Fruit fly (Drosophila melanogaster) whole organism, embryonic: ENCODE measurements around the gene RpLP1.

ENCODE experiments used
- Adf1 ChIP-seq: fragments of 200-800 bp; sonication (Bioruptor generic); IDR thresholded peaks from 2 replicates; pipeline ENCODE4 v1.3.6; 2022; ENCODE audit warnings: missing biosample characterization, missing genetic modification characterization
- CG11504 ChIP-seq: fragments of 200-800 bp; sonication (Bioruptor generic); optimal IDR thresholded peaks from 3 replicates; lab custom pipeline; 2019; ENCODE audit warnings: missing biosample characterization, mild to moderate bottlenecking, missing genetic modification characterization, moderate library complexity
- CG12104 ChIP-seq: fragments of 200-800 bp; sonication (Bioruptor generic); optimal IDR thresholded peaks from 3 replicates; lab custom pipeline; 2016; ENCODE audit warnings: missing biosample characterization, missing genetic modification characterization
- CG12769 ChIP-seq: fragments of 200-800 bp; sonication (Bioruptor generic); optimal IDR thresholded peaks from 2 replicates; lab custom pipeline; 2019; ENCODE audit warnings: missing biosample characterization, mild to moderate bottlenecking, missing genetic modification characterization, moderate library complexity
- CG13775 ChIP-seq: fragments of 200-800 bp; sonication (Bioruptor generic); optimal IDR thresholded peaks from 3 replicates; lab custom pipeline; 2017; ENCODE audit warnings: missing biosample characterization, mild to moderate bottlenecking, missing genetic modification characterization
- CG14667 ChIP-seq: fragments of 200-800 bp; sonication (Bioruptor generic); IDR thresholded peaks from 2 replicates; pipeline ENCODE4 v1.3.6; 2022; ENCODE audit warnings: missing biosample characterization, missing genetic modification characterization
- CG17568 ChIP-seq: fragments of 200-800 bp; sonication (Bioruptor generic); optimal IDR thresholded peaks from 2 replicates; lab custom pipeline; 2018; ENCODE audit warnings: missing biosample characterization, mild to moderate bottlenecking, missing genetic modification characterization, moderate library complexity
- CG17912 ChIP-seq: fragments of 200-800 bp; sonication (Bioruptor generic); optimal IDR thresholded peaks from 2 replicates; lab custom pipeline; 2018; ENCODE audit warnings: missing biosample characterization, mild to moderate bottlenecking, missing genetic modification characterization
- CG2116 ChIP-seq: fragments of 200-800 bp; sonication (Bioruptor generic); optimal IDR thresholded peaks from 3 replicates; lab custom pipeline; 2018; ENCODE audit warnings: missing biosample characterization, mild to moderate bottlenecking, missing genetic modification characterization
- CG2199 ChIP-seq: fragments of 200-800 bp; sonication (Bioruptor generic); IDR thresholded peaks from 3 replicates; pipeline ENCODE4 v1.3.6; 2022; ENCODE audit warnings: missing biosample characterization, missing genetic modification characterization
- CG2712 ChIP-seq: fragments of 200-800 bp; optimal IDR thresholded peaks from 3 replicates; lab custom pipeline; 2019; ENCODE audit warnings: missing biosample characterization, mild to moderate bottlenecking, missing genetic modification characterization, moderate library complexity
- CG30431 ChIP-seq: fragments of 200-800 bp; sonication (Bioruptor generic); optimal IDR thresholded peaks from 2 replicates; lab custom pipeline; 2017; ENCODE audit warnings: missing biosample characterization, missing genetic modification characterization
- CG31224 ChIP-seq: fragments of 200-800 bp; sonication (Bioruptor generic); IDR thresholded peaks from 2 replicates; pipeline ENCODE4 v1.3.6; 2022; ENCODE audit warnings: missing biosample characterization, missing genetic modification characterization
- CG32772 ChIP-seq: fragments of 200-800 bp; sonication (Bioruptor generic); IDR thresholded peaks from 2 replicates; pipeline ENCODE4 v1.3.6; 2022; ENCODE audit warnings: missing biosample characterization, missing genetic modification characterization
- CG42726 ChIP-seq: fragments of 200-800 bp; sonication (Bioruptor generic); IDR thresholded peaks from 2 replicates; pipeline ENCODE4 v1.3.6; 2022; ENCODE audit warnings: missing biosample characterization, missing genetic modification characterization; ENCODE audit not compliant: partially characterized antibody
- CG6683 ChIP-seq: fragments of 200-800 bp; sonication (Bioruptor generic); optimal IDR thresholded peaks from 2 replicates; lab custom pipeline; 2017; ENCODE audit warnings: missing biosample characterization, mild to moderate bottlenecking, missing genetic modification characterization, missing genetic modification reagents
- CG7987 ChIP-seq: fragments of 200-800 bp; sonication (Bioruptor generic); optimal IDR thresholded peaks from 2 replicates; lab custom pipeline; 2018; ENCODE audit warnings: missing biosample characterization, mild to moderate bottlenecking, missing genetic modification characterization, moderate library complexity
- CG8290 ChIP-seq, 3 experiments: fragments of 200-800 bp; sonication (Bioruptor generic); optimal IDR thresholded peaks; 2 replicates each; lab custom pipeline; 2016 to 2019; ENCODE audit warnings: missing biosample characterization in 3 of 3, missing genetic modification characterization in 3 of 3, mild to moderate bottlenecking in 2 of 3, moderate library complexity in 1 of 3
- CoRest ChIP-seq: fragments of 200-800 bp; sonication (Bioruptor generic); optimal IDR thresholded peaks from 3 replicates; lab custom pipeline; 2018; ENCODE audit warnings: missing biosample characterization, mild to moderate bottlenecking, missing genetic modification characterization, moderate library complexity
- Dfd ChIP-seq, 2 experiments: fragments of >200 bp; optimal IDR thresholded peaks; 2 replicates each; lab custom pipeline; 2017; ENCODE audit warnings: missing biosample characterization in 2 of 2, missing genetic modification characterization in 2 of 2
- Jarid2 ChIP-seq: fragments of 200-800 bp; sonication (Bioruptor generic); optimal IDR thresholded peaks from 3 replicates; lab custom pipeline; 2017; ENCODE audit warnings: mild to moderate bottlenecking, missing biosample characterization, missing genetic modification reagents, missing genetic modification characterization
- Lim3 ChIP-seq: fragments of 200-800 bp; sonication (Bioruptor generic); IDR thresholded peaks from 2 replicates; pipeline ENCODE4 v1.3.6; 2022; ENCODE audit warnings: missing biosample characterization, missing genetic modification characterization
- Myb ChIP-seq: fragments of 200-800 bp; sonication (Bioruptor generic); optimal IDR thresholded peaks from 2 replicates; lab custom pipeline; 2016; ENCODE audit warnings: missing biosample characterization, missing genetic modification characterization
- Neu2 ChIP-seq: fragments of 200-800 bp; sonication (Bioruptor generic); optimal IDR thresholded peaks from 3 replicates; lab custom pipeline; 2016; ENCODE audit warnings: missing biosample characterization, missing genetic modification characterization, borderline replicate concordance
- Taf1 ChIP-seq: fragments of 200-800 bp; sonication (Bioruptor generic); IDR thresholded peaks from 2 replicates; pipeline ENCODE4 v1.3.6; 2022; ENCODE audit warnings: missing biosample characterization, missing genetic modification characterization
- bbx ChIP-seq: fragments of 200-800 bp; sonication (Bioruptor generic); IDR thresholded peaks from 2 replicates; pipeline ENCODE4 v1.3.6; 2022; ENCODE audit warnings: missing biosample characterization, missing genetic modification characterization; ENCODE audit not compliant: partially characterized antibody
- chinmo ChIP-seq: fragments of 200-800 bp; sonication (Bioruptor generic); IDR thresholded peaks from 4 replicates; pipeline ENCODE4 v1.3.6; 2022; ENCODE audit warnings: missing biosample characterization, missing genetic modification characterization; ENCODE audit not compliant: partially characterized antibody
- chm ChIP-seq: fragments of 200-800 bp; sonication (Bioruptor generic); IDR thresholded peaks from 2 replicates; pipeline ENCODE4 v1.3.6; 2022; ENCODE audit warnings: missing biosample characterization, missing genetic modification characterization
- cwo ChIP-seq: fragments of 200-800 bp; sonication (Bioruptor generic); optimal IDR thresholded peaks from 3 replicates; lab custom pipeline; 2017; ENCODE audit warnings: missing biosample characterization, missing genetic modification characterization, mild to moderate bottlenecking, moderate library complexity, missing genetic modification reagents
- dysf ChIP-seq: fragments of 200-800 bp; sonication (Bioruptor generic); IDR thresholded peaks from 3 replicates; pipeline ENCODE4 v1.3.6; 2022; ENCODE audit warnings: missing biosample characterization, missing genetic modification characterization
- exex ChIP-seq: fragments of 200-800 bp; sonication (Bioruptor generic); optimal IDR thresholded peaks from 4 replicates; lab custom pipeline; 2018; ENCODE audit warnings: missing biosample characterization, mild to moderate bottlenecking, missing genetic modification characterization, moderate library complexity
- ftz-f1 ChIP-seq: fragments of 200-800 bp; sonication (Bioruptor generic); optimal IDR thresholded peaks from 2 replicates; lab custom pipeline; 2016; ENCODE audit warnings: missing biosample characterization, missing genetic modification characterization
- fu2 ChIP-seq: fragments of 200-800 bp; sonication (Bioruptor generic); optimal IDR thresholded peaks from 2 replicates; lab custom pipeline; 2016; ENCODE audit warnings: missing biosample characterization, missing genetic modification characterization
- grn ChIP-seq: fragments of 200-800 bp; sonication (Bioruptor generic); optimal IDR thresholded peaks from 3 replicates; lab custom pipeline; 2017; ENCODE audit warnings: missing biosample characterization, missing genetic modification characterization
- gsb-n ChIP-seq: fragments of 200-800 bp; sonication (Bioruptor generic); optimal IDR thresholded peaks from 3 replicates; lab custom pipeline; 2018; ENCODE audit warnings: missing biosample characterization, mild to moderate bottlenecking, missing genetic modification characterization
- klu ChIP-seq: fragments of 200-800 bp; sonication (Bioruptor generic); IDR thresholded peaks from 2 replicates; pipeline ENCODE4 v1.3.6; 2022; ENCODE audit warnings: missing biosample characterization, missing genetic modification characterization
- mirr ChIP-seq: fragments of 200-800 bp; sonication (Bioruptor generic); optimal IDR thresholded peaks from 3 replicates; lab custom pipeline; 2018; ENCODE audit warnings: missing biosample characterization, mild to moderate bottlenecking, missing genetic modification characterization
- oc ChIP-seq: fragments of 200-800 bp; sonication (Bioruptor generic); optimal IDR thresholded peaks from 2 replicates; lab custom pipeline; 2018; ENCODE audit warnings: missing biosample characterization, mild to moderate bottlenecking, missing genetic modification characterization, moderate library complexity
- onecut ChIP-seq: fragments of 200-800 bp; sonication (Bioruptor generic); IDR thresholded peaks from 2 replicates; pipeline ENCODE4 v1.3.6; 2022; ENCODE audit warnings: missing biosample characterization, missing genetic modification characterization
- phol ChIP-seq: fragments of 200-800 bp; sonication (Bioruptor generic); optimal IDR thresholded peaks from 3 replicates; lab custom pipeline; 2018; ENCODE audit warnings: missing biosample characterization, mild to moderate bottlenecking, missing genetic modification characterization, moderate library complexity
- row ChIP-seq: fragments of 200-800 bp; sonication (Bioruptor generic); IDR thresholded peaks from 3 replicates; pipeline ENCODE4 v1.3.6; 2022; ENCODE audit warnings: missing biosample characterization, missing genetic modification characterization
- run ChIP-seq: fragments of 200-800 bp; sonication (Bioruptor generic); optimal IDR thresholded peaks from 3 replicates; lab custom pipeline; 2018; ENCODE audit warnings: missing biosample characterization, mild to moderate bottlenecking, missing genetic modification characterization
- sd ChIP-seq: fragments of 200-800 bp; sonication (Bioruptor generic); optimal IDR thresholded peaks from 3 replicates; lab custom pipeline; 2018; ENCODE audit warnings: missing biosample characterization, mild to moderate bottlenecking, missing genetic modification characterization, moderate library complexity
- sug ChIP-seq: fragments of 200-800 bp; optimal IDR thresholded peaks from 2 replicates; lab custom pipeline; 2019; ENCODE audit warnings: missing biosample characterization, mild to moderate bottlenecking, missing genetic modification characterization, moderate library complexity
- tio ChIP-seq: fragments of 200-800 bp; sonication (Bioruptor generic); optimal IDR thresholded peaks from 2 replicates; lab custom pipeline; 2017; ENCODE audit warnings: missing biosample characterization, missing genetic modification characterization, inconsistent platforms
- vnd ChIP-seq: fragments of 200-800 bp; sonication (Bioruptor generic); IDR thresholded peaks from 3 replicates; pipeline ENCODE4 v1.3.6; 2022; ENCODE audit warnings: missing biosample characterization, missing genetic modification characterization; ENCODE audit not compliant: partially characterized antibody
- vvl ChIP-seq: fragments of 200-800 bp; sonication (Bioruptor generic); IDR thresholded peaks from 2 replicates; pipeline ENCODE4 v1.3.6; 2022; ENCODE audit warnings: missing biosample characterization, missing genetic modification characterization
- z ChIP-seq: fragments of 200-800 bp; sonication (Bioruptor generic); IDR thresholded peaks from 3 replicates; pipeline ENCODE4 v1.3.6; 2022; ENCODE audit warnings: missing biosample characterization, missing genetic modification characterization

RpLP1 gene

DNA sequence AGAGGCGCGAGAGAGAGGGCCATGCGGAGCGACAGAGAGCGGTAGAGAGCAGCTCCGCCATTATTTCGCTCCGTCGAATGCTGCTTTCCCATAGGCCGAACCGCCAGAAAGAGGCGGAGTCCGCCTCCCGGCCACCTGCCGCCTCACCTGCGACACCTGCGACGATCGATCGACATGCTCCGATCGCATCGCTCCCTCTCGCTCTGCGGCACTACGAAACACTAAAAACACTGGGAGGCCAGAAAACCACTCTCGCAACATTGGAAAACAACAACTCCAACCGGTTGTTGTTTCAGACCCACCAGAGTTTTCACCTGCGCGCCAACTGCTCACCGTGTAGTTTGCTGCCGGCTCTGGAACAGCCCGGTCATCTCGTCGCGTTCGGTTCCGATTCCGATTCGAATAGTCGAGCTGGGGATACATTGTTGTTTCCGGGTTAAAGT, 42.0 kb upstream of the RpLP1 start, which contains the start of gene al (continued):
- TF ChIP-seq CoRest (peak; percentile 39), CG17912 (GFP tag; lab: Kevin White, UChicago) (no peak), ftz-f1 (GFP tag; lab: Kevin White, UChicago) (peak; percentile 1), fu2 (GFP tag; lab: Kevin White, UChicago) (no peak), CG11504 (tag; lab: Kevin White, UChicago) (peak; percentile 34), onecut (GFP tag; lab: Robert Waterston, UW) (peak; percentile 82), sd (peak; percentile 13), vvl (GFP tag; lab: Robert Waterston, UW) (peak; percentile 49), row (GFP tag; lab: Robert Waterston, UW) (0 out of 3 replicates have a peak, but pooled peaks have one; percentile 14), Jarid2 (peak; percentile 69), CG12769 (tag; lab: Kevin White, UChicago) (peak; percentile 37), CG14667 (GFP tag; lab: Robert Waterston, UW) (no peak), oc (tag; lab: Kevin White, UChicago) (peak; percentile 18), mirr (GFP tag; lab: Kevin White, UChicago) (peak; percentile 10), Adf1 (GFP tag; lab: Robert Waterston, UW) (peak; percentile 35; the same call in 1 of the 2 replicates), CG31224 (GFP tag; lab: Robert Waterston, UW) (peak; percentile 94), chinmo (GFP tag; lab: Robert Waterston, UW) (peak; percentile 76; the same call in 1 of the 4 replicates), CG32772 (GFP tag; lab: Robert Waterston, UW) (no peak), bbx (GFP tag; lab: Robert Waterston, UW) (no peak), CG12104 (GFP tag; lab: Kevin White, UChicago) (no peak), CG8290 (GFP tag; optimal IDR thresholded peaks at IDR 0.05; lab: Kevin White, UChicago) (no peak), CG8290 (tag; optimal IDR thresholded peaks at IDR 0.05; lab: Kevin White, UChicago) (no peak), CG42726 (0 out of 2 replicates have a peak, but pooled peaks have one; percentile 12)
- TF ChIP-seq, all 482 proteins: peak for 53

DNA sequence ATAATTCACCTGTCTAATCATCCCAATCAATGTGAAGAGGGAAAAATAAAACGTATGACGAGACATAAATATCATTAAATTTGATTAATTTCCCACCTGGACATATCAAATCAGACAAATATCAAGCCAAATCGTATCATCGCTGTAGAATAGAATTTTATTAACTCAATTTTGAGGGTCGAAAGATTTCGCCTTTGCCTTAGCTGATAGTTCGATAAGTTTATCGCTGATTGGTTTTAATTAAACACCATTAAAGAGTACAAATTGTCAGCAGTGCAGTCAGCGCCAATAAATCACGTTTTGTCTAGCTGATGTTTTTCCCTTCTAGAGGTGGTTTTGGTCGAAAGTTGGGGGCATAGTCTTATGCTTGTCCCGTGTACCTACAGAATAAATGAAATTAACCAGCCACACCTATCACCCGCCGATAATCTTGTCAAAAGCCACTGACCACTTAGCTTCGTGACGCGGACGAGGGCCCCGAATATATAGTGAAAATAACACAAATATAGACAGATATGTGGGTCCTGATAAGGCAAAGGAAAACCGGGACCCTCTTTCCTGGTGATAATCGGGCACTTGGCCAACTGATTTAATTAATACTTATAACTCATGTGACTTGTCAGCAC, 40.8 kb upstream of the RpLP1 start:
- TF ChIP-seq CG2199 (GFP tag; lab: Robert Waterston, UW) (no peak), exex (peak; percentile 90), klu (no peak), cwo (GFP tag; lab: Kevin White, UChicago) (peak; percentile 34), Taf1 (GFP tag; lab: Robert Waterston, UW) (no peak), sug (tag; lab: Kevin White, UChicago) (peak; percentile 23), CG17568 (GFP tag; lab: Kevin White, UChicago) (no peak), grn (peak; percentile 94), CG13775 (GFP tag; lab: Kevin White, UChicago) (no peak), CG7987 (GFP tag; lab: Kevin White, UChicago) (peak; percentile 7), mirr (GFP tag; lab: Kevin White, UChicago) (peak; percentile 61), chm (no peak), CG30431 (GFP tag; lab: Kevin White, UChicago) (no peak), run (no peak), CG8290 (GFP tag; optimal IDR thresholded peaks at IDR 0.05; lab: Kevin White, UChicago) (no peak), CG8290 (tag; optimal IDR thresholded peaks at IDR 0.05; lab: Kevin White, UChicago) (no peak), tio (GFP tag; lab: Kevin White, UChicago) (no peak)

DNA sequence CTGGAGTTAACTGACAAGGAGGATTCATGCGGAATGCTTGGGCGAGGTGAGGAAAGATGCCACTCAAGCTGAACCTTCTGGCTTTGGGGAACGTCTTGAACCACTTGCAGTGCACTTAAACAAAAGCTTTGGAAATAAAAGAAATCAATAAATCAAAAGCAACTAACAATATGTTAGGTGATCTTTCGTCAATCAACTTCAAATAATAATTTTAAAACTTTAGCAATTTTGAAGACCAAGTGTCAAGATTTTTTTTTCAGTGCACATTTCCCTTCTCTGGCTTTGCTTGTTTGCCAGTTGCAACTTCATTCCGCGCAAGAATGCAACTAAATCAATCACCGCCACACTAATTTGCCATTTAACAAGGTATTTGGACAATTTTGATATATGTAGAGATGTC, 36.9 kb upstream of the RpLP1 start:
- no peak for TF ChIP-seq z (GFP tag; lab: Robert Waterston, UW)
- TF ChIP-seq CG6683 = no peak
- TF ChIP-seq gsb-n = no peak
- no peak for TF ChIP-seq Lim3
- peak; percentile 44 for TF ChIP-seq CG2712 (tag; lab: Kevin White, UChicago)
- TF ChIP-seq dysf (GFP tag; lab: Robert Waterston, UW) = peak; percentile 33; the same call in 1 of the 3 replicates
- peak; percentile 41 for TF ChIP-seq phol
- TF ChIP-seq vnd (GFP tag; lab: Robert Waterston, UW) = no peak
- no peak for TF ChIP-seq Myb (GFP tag; lab: Kevin White, UChicago)
- TF ChIP-seq Dfd (GFP tag; optimal IDR thresholded peaks at IDR 0.05; lab: Kevin White, UChicago) = no peak
- no peak for TF ChIP-seq CG2116
- TF ChIP-seq Neu2 (GFP tag; lab: Kevin White, UChicago) = no peak
